Worm (Caenorhabditis elegans) whole organism, L2 larva: ENCODE data around the gene txt-19.

ENCODE experiments used
- C34F6.9 ChIP-seq: fragments of 150-350 bp; optimal IDR thresholded peaks from 2 replicates; lab custom pipeline; 2014; ENCODE audit warnings: missing biosample characterization, missing genetic modification characterization
- F13H6.1 ChIP-seq: sonication (generic microtip); optimal IDR thresholded peaks from 2 replicates; lab custom pipeline; 2016; ENCODE audit warnings: missing genetic modification characterization, missing compliant biosample characterization
- R02D3.7 ChIP-seq: fragments of 150-350 bp; optimal IDR thresholded peaks from 2 replicates; lab custom pipeline; 2014; ENCODE audit warnings: missing biosample characterization, missing genetic modification characterization
- Y55F3AM.14 ChIP-seq: fragments of 200-800 bp; sonication (Bioruptor generic); optimal IDR thresholded peaks from 2 replicates; lab custom pipeline; 2018; ENCODE audit warnings: mild to moderate bottlenecking, missing genetic modification characterization, missing compliant biosample characterization
- alr-1 ChIP-seq: fragments of 150-350 bp; optimal IDR thresholded peaks from 2 replicates; lab custom pipeline; 2014; ENCODE audit warnings: missing biosample characterization, missing genetic modification characterization
- aly-2 ChIP-seq: fragments of 150-350 bp; optimal IDR thresholded peaks from 2 replicates; lab custom pipeline; 2014; ENCODE audit warnings: missing biosample characterization, missing genetic modification characterization
- blmp-1 ChIP-seq: sonication (generic microtip); optimal IDR thresholded peaks from 2 replicates; lab custom pipeline; 2017; ENCODE audit warnings: missing genetic modification characterization, mild to moderate bottlenecking, missing compliant biosample characterization, antibody characterized with exemption, moderate library complexity; ENCODE audit not compliant: insufficient read depth
- ceh-16 ChIP-seq: fragments of 150-350 bp; optimal IDR thresholded peaks from 2 replicates; lab custom pipeline; 2014; ENCODE audit warnings: missing biosample characterization, missing genetic modification characterization
- crh-2 ChIP-seq: sonication (generic microtip); optimal IDR thresholded peaks from 2 replicates; lab custom pipeline; 2017; ENCODE audit warnings: missing biosample characterization, missing genetic modification characterization
- dmd-4 ChIP-seq: sonication (generic microtip); optimal IDR thresholded peaks from 2 replicates; lab custom pipeline; 2017; ENCODE audit warnings: missing biosample characterization, missing genetic modification characterization
- egl-27 ChIP-seq: sonication (generic microtip); optimal IDR thresholded peaks from 3 replicates; lab custom pipeline; 2017; ENCODE audit warnings: missing biosample characterization, missing genetic modification reagents, missing genetic modification characterization
- elt-1 ChIP-seq: fragments of 150-350 bp; optimal IDR thresholded peaks from 2 replicates; lab custom pipeline; 2014; ENCODE audit warnings: missing biosample characterization, missing genetic modification characterization
- elt-3 ChIP-seq: sonication (generic microtip); optimal IDR thresholded peaks from 2 replicates; lab custom pipeline; 2017; ENCODE audit warnings: missing biosample characterization, missing genetic modification characterization
- fos-1 ChIP-seq: fragments of 150-350 bp; optimal IDR thresholded peaks from 2 replicates; lab custom pipeline; 2014; ENCODE audit warnings: missing biosample characterization, missing genetic modification characterization
- gmeb-1 ChIP-seq: fragments of 150-350 bp; optimal IDR thresholded peaks from 2 replicates; lab custom pipeline; 2014; ENCODE audit warnings: missing biosample characterization, missing genetic modification characterization
- lin-13 ChIP-seq: fragments of 150-350 bp; optimal IDR thresholded peaks from 2 replicates; lab custom pipeline; 2014; ENCODE audit warnings: missing biosample characterization, missing genetic modification reagents, missing genetic modification characterization
- lin-39 ChIP-seq: fragments of 150-350 bp; optimal IDR thresholded peaks from 2 replicates; lab custom pipeline; 2014; ENCODE audit warnings: missing biosample characterization, missing genetic modification reagents, missing genetic modification characterization
- lsy-2 ChIP-seq, 2 experiments: fragments of 150-350 bp in 1 of 2; sonication (generic microtip) in 1 of 2; optimal IDR thresholded peaks; 2 replicates each; lab custom pipeline; 2014 to 2017; ENCODE audit warnings: missing biosample characterization in 2 of 2, missing genetic modification characterization in 2 of 2
- mbf-1 ChIP-seq: sonication (generic microtip); optimal IDR thresholded peaks from 2 replicates; lab custom pipeline; 2017; ENCODE audit warnings: missing biosample characterization, missing genetic modification characterization
- mdl-1 ChIP-seq, 2 experiments: fragments of 150-350 bp in 1 of 2; sonication (generic microtip) in 1 of 2; optimal IDR thresholded peaks; 2 replicates each; lab custom pipeline; 2017; ENCODE audit warnings: missing biosample characterization in 2 of 2, missing genetic modification characterization in 2 of 2
- nhr-12 ChIP-seq: fragments of 150-350 bp; optimal IDR thresholded peaks from 2 replicates; lab custom pipeline; 2014; ENCODE audit warnings: missing biosample characterization, missing genetic modification characterization
- nhr-129 ChIP-seq: fragments of 150-350 bp; optimal IDR thresholded peaks from 2 replicates; lab custom pipeline; 2014; ENCODE audit warnings: missing biosample characterization, missing genetic modification characterization
- nhr-21 ChIP-seq: fragments of 150-350 bp; optimal IDR thresholded peaks from 2 replicates; lab custom pipeline; 2014; ENCODE audit warnings: missing biosample characterization, missing genetic modification characterization
- nhr-23 ChIP-seq: fragments of 150-350 bp; optimal IDR thresholded peaks from 2 replicates; lab custom pipeline; 2014; ENCODE audit warnings: missing biosample characterization, missing genetic modification reagents, missing genetic modification characterization
- nhr-25 ChIP-seq: fragments of 150-350 bp; sonication (generic microtip); optimal IDR thresholded peaks from 3 replicates; lab custom pipeline; 2014; ENCODE audit warnings: missing biosample characterization, missing genetic modification characterization
- nhr-6 ChIP-seq: fragments of 150-350 bp; optimal IDR thresholded peaks from 2 replicates; lab custom pipeline; 2014; ENCODE audit warnings: missing biosample characterization, missing genetic modification characterization
- peb-1 ChIP-seq: fragments of 150-350 bp; optimal IDR thresholded peaks from 2 replicates; lab custom pipeline; 2014; ENCODE audit warnings: missing biosample characterization, missing genetic modification characterization
- sem-4 ChIP-seq: fragments of 150-350 bp; optimal IDR thresholded peaks from 2 replicates; lab custom pipeline; 2014; ENCODE audit warnings: missing biosample characterization, missing genetic modification reagents, missing genetic modification characterization
- sma-9 ChIP-seq, 2 experiments: fragments of 150-350 bp in 1 of 2; sonication (generic microtip) in 1 of 2; optimal IDR thresholded peaks; 2 replicates each; lab custom pipeline; 2014 to 2016; ENCODE audit warnings: missing genetic modification characterization in 2 of 2, mild to moderate bottlenecking in 1 of 2, missing biosample characterization in 1 of 2, missing compliant biosample characterization in 1 of 2, missing genetic modification reagents in 1 of 2, moderate library complexity in 1 of 2
- unc-39 ChIP-seq: fragments of 150-350 bp; optimal IDR thresholded peaks from 2 replicates; lab custom pipeline; 2014; ENCODE audit warnings: missing biosample characterization, missing genetic modification characterization
- unc-55 ChIP-seq: fragments of 150-350 bp; sonication (generic microtip); optimal IDR thresholded peaks from 3 replicates; lab custom pipeline; 2014; ENCODE audit warnings: missing biosample characterization, missing genetic modification reagents, missing genetic modification characterization
- unc-62 ChIP-seq: fragments of 150-350 bp; optimal IDR thresholded peaks from 2 replicates; lab custom pipeline; 2014; ENCODE audit warnings: missing biosample characterization, missing genetic modification reagents, missing genetic modification characterization
- zag-1 ChIP-seq: fragments of 150-350 bp; optimal IDR thresholded peaks from 2 replicates; lab custom pipeline; 2014; ENCODE audit warnings: missing biosample characterization, missing genetic modification characterization
- ztf-1 ChIP-seq: fragments of 200-800 bp; sonication (Bioruptor generic); conservative IDR thresholded peaks from 2 replicates; pipeline ENCODE4 v1.3.6; 2022; ENCODE audit warnings: missing genetic modification characterization, missing compliant biosample characterization
- ztf-11 ChIP-seq: sonication (generic microtip); optimal IDR thresholded peaks from 2 replicates; lab custom pipeline; 2017; ENCODE audit warnings: missing biosample characterization, missing genetic modification characterization
- ztf-4 ChIP-seq: fragments of 150-350 bp; optimal IDR thresholded peaks from 2 replicates; lab custom pipeline; 2014; ENCODE audit warnings: missing biosample characterization, missing genetic modification characterization

txt-19 gene

ce11 chrIV:12825304-12825703 is 20.4 kb upstream of the txt-19 start, which contains the start of gene M02B1.4:
M02B1.4 (minus strand) TSS chrIV:12825312.
- TF ChIP-seq nhr-12 (no peak), crh-2 (tag; lab: Kevin White, UChicago) (no peak), ztf-4 (no peak), nhr-25 (tag; lab: Kevin White, UChicago) (no peak), gmeb-1 (tag; lab: Kevin White, UChicago) (no peak), F13H6.1 (tag; lab: Kevin White, UChicago) (no peak), ceh-16 (tag; lab: Kevin White, UChicago) (no peak), mbf-1 (tag; lab: Kevin White, UChicago) (no peak), ztf-11 (no peak), lin-39 (no peak), ztf-1 (no peak), zag-1 (no peak), nhr-129 (tag; lab: Kevin White, UChicago) (no peak), unc-62 (GFP tag; lab: Kevin White, UChicago) (no peak), dmd-4 (tag; lab: Kevin White, UChicago) (no peak), unc-39 (tag; lab: Kevin White, UChicago) (no peak)

DNA sequence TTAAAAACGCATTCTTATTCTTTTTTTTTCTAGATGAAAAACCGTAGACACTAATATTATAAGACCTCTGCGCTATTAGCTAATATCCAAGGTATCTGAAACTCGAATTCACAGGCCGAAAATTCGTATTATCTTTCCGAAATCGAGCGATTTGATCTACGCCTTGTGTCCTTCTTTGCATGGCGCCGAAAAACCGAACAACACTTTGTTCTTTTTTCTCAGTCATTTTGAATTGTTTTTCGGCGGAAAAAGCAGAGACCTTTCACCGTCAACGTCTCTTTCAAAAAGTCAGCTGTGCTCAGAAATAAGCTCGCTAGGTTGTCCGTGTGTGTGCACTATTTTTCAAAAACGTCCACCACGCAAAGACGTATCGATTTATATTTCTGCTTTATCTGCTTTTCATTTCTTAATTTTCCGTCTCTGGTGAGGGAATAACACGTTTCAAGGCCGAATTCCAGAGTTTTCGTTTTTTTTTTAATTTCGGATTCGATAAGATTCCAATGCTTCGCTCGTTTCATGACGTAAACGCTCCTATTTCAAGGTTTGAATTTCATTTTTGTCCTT is 14.8 kb upstream of the txt-19 start:
- TF ChIP-seq nhr-129 (tag; lab: Kevin White, UChicago) (peak; percentile 27), egl-27 (tag; lab: Kevin White, UChicago) (no peak), unc-55 (GFP tag; lab: Kevin White, UChicago) (peak; percentile 50), gmeb-1 (tag; lab: Kevin White, UChicago) (no peak), lin-13 (no peak), nhr-21 (tag; lab: Kevin White, UChicago) (no peak), elt-3 (no peak), Y55F3AM.14 (GFP tag; lab: Kevin White, UChicago) (no peak), sem-4 (tag; lab: Kevin White, UChicago) (no peak), R02D3.7 (tag; lab: Kevin White, UChicago) (no peak), lsy-2 (tag; optimal IDR thresholded peaks at IDR 0.05; lab: Kevin White, UChicago) (peak in 1 of 2 experiments; percentile 22), nhr-6 (tag; lab: Kevin White, UChicago) (no peak), C34F6.9 (tag; lab: Kevin White, UChicago) (peak; percentile 27)

DNA sequence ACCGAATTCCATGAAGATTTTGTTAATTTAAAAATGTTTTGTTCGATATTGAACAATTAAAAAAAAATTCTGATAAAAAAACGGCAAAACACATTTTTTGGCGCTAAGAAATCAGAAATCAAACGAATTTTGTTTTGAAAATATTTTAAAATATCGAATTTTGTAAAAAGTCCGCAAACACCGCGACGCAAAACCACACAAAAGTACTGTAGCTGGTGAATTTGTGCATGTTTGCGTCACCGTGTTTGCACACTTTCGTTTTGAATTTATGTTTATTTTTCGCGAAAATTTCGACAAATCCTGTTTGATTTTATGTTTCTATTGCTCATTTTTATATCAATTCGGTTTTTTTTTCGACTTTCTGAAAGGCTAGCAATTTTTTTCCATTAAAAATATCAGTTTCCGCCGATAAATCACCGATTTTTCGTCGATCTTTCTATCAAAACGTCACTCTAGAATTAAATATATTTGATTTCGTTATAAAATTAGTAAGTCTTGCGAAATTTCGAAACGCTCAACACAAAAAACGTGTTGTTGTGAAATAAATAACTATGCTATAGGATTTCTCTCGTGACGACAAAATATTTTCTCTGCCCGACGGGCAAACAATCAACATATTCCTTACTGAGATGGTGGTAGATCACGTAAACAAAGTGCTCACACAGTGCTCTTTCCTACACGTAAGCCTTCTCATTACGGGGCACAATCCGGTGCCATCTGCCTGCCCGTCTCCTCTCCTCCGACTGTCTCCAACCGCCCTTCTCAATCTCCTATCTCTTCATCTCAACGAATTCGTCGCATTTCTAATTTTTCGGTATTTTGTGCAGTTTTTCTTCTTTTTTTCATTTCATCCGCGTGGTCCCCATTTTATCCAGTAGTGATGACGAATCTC is 13.8 kb upstream of the txt-19 start:
- TF ChIP-seq nhr-6 (tag; lab: Kevin White, UChicago) (no peak), crh-2 (tag; lab: Kevin White, UChicago) (no peak), nhr-129 (tag; lab: Kevin White, UChicago) (peak; percentile 19), egl-27 (tag; lab: Kevin White, UChicago) (no peak), peb-1 (tag; lab: Kevin White, UChicago) (no peak), unc-55 (GFP tag; lab: Kevin White, UChicago) (peak; percentile 11), lsy-2 (tag; optimal IDR thresholded peaks at IDR 0.05; lab: Kevin White, UChicago) (peak; percentile 28 to 64), C34F6.9 (tag; lab: Kevin White, UChicago) (peak; percentile 27)

ce11 chrIV:12833698-12834416 is 11.8 kb upstream of the txt-19 start:
- TF ChIP-seq sem-4 (tag; lab: Kevin White, UChicago) (no peak), aly-2 (no peak), gmeb-1 (tag; lab: Kevin White, UChicago) (no peak), lin-39 (no peak), blmp-1 (tag; lab: Kevin White, UChicago) (no peak), crh-2 (tag; lab: Kevin White, UChicago) (no peak), elt-1 (tag; lab: Kevin White, UChicago) (no peak), nhr-21 (tag; lab: Kevin White, UChicago) (no peak), alr-1 (tag; lab: Kevin White, UChicago) (no peak), nhr-129 (tag; lab: Kevin White, UChicago) (no peak), F13H6.1 (tag; lab: Kevin White, UChicago) (peak; percentile 21), fos-1 (peak; percentile 46), sma-9 (GFP tag; optimal IDR thresholded peaks at IDR 0.05; lab: Kevin White, UChicago) (peak; percentile 15), sma-9 (tag; optimal IDR thresholded peaks at IDR 0.05; lab: Kevin White, UChicago) (no peak), mdl-1 (tag; optimal IDR thresholded peaks at IDR 0.05; lab: Kevin White, UChicago) (no peak), unc-55 (GFP tag; lab: Kevin White, UChicago) (no peak), nhr-23 (tag; lab: Kevin White, UChicago) (no peak), nhr-25 (tag; lab: Kevin White, UChicago) (no peak), egl-27 (tag; lab: Kevin White, UChicago) (no peak), elt-3 (no peak), ztf-11 (no peak), mbf-1 (tag; lab: Kevin White, UChicago) (no peak), peb-1 (tag; lab: Kevin White, UChicago) (no peak)
- TF ChIP-seq, all 48 proteins: peak for 3
